Worm (Caenorhabditis elegans) whole organism, L4/young adult: Measurements from ENCODE around the gene mrpl-53.

ENCODE experiments used
- W03F9.2 ChIP-seq: fragments of 150-350 bp; optimal IDR thresholded peaks from 2 replicates; lab custom pipeline; 2014; ENCODE audit warnings: missing biosample characterization, missing genetic modification characterization
- dao-5 ChIP-seq: sonication (generic microtip); optimal IDR thresholded peaks from 2 replicates; lab custom pipeline; 2016; ENCODE audit warnings: missing genotype, missing genetic modification characterization, moderate library complexity, missing compliant biosample characterization
- him-1 ChIP-seq: sonication (generic microtip); optimal IDR thresholded peaks from 2 replicates; lab custom pipeline; 2016; ENCODE audit warnings: missing genotype, missing genetic modification reagents, missing genetic modification characterization, missing compliant biosample characterization

The mrpl-53 gene

ce11 chrII:9575670-9576069, 21.8 kb upstream of the mrpl-53 start, which contains the start of gene exc-7:
TSS of gene exc-7 (plus strand) at chrII:9575970.
- TF ChIP-seq W03F9.2 (tag; lab: Kevin White, UChicago) = no peak

- TF ChIP-seq W03F9.2 (tag; lab: Kevin White, UChicago) = no peak
- TF ChIP-seq him-1 (tag; lab: Kevin White, UChicago) = no peak
Observed at ce11 chrII:9576707-9577106, 20.7 kb upstream of the mrpl-53 start.

- TF ChIP-seq him-1 (tag; lab: Kevin White, UChicago) (no peak), dao-5 (tag; lab: Kevin White, UChicago) (no peak), W03F9.2 (tag; lab: Kevin White, UChicago) (no peak)
Observed at ce11 chrII:9577630-9578029, 19.8 kb upstream of the mrpl-53 start.

ce11 chrII:9583461-9583860, 14.0 kb upstream of the mrpl-53 start, which contains the start of gene wee-1.1:
TSS of gene wee-1.1 (minus strand) at chrII:9583561.
- TF ChIP-seq W03F9.2 (tag; lab: Kevin White, UChicago) = no peak
- no peak for TF ChIP-seq dao-5 (tag; lab: Kevin White, UChicago)
- no peak for TF ChIP-seq him-1 (tag; lab: Kevin White, UChicago)

ce11 chrII:9586734-9587209, 10.7 kb upstream of the mrpl-53 start, which contains the start of gene ugt-58:
TSS of gene ugt-58 (minus strand) at chrII:9586784.
- no peak for TF ChIP-seq W03F9.2 (tag; lab: Kevin White, UChicago)
- TF ChIP-seq him-1 (tag; lab: Kevin White, UChicago) = no peak
- no peak for TF ChIP-seq dao-5 (tag; lab: Kevin White, UChicago)

- TF ChIP-seq him-1 (tag; lab: Kevin White, UChicago) = no peak
- TF ChIP-seq dao-5 (tag; lab: Kevin White, UChicago) = no peak
- no peak for TF ChIP-seq W03F9.2 (tag; lab: Kevin White, UChicago)
Observed at ce11 chrII:9589667-9590066, 7.8 kb upstream of the mrpl-53 start, which contains the start of gene eral-1. TSS of gene eral-1 (minus strand) at chrII:9589767.

ce11 chrII:9591071-9591470, 6.4 kb upstream of the mrpl-53 start, which contains the start of the genes E02H1.1 and tag-124:
TSS of gene E02H1.1 (minus strand) at chrII:9591164.
TSS of gene tag-124 (plus strand) at chrII:9591292.
- TF ChIP-seq W03F9.2 (tag; lab: Kevin White, UChicago) = peak; percentile 55
- TF ChIP-seq dao-5 (tag; lab: Kevin White, UChicago) = no peak

- TF ChIP-seq W03F9.2 (tag; lab: Kevin White, UChicago) (no peak), dao-5 (tag; lab: Kevin White, UChicago) (no peak), him-1 (tag; lab: Kevin White, UChicago) (no peak)
Observed at ce11 chrII:9592737-9593136, 4.7 kb upstream of the mrpl-53 start, which contains the start of gene parp-2. TSS of gene parp-2 (plus strand) at chrII:9593037.

- TF ChIP-seq dao-5 (tag; lab: Kevin White, UChicago) = no peak
- TF ChIP-seq W03F9.2 (tag; lab: Kevin White, UChicago) = no peak
- no peak for TF ChIP-seq him-1 (tag; lab: Kevin White, UChicago)
Observed at ce11 chrII:9594924-9595323, 2.5 kb upstream of the mrpl-53 start, which contains the start of gene E02H1.5. TSS of gene E02H1.5 (plus strand) at chrII:9595224.

- TF ChIP-seq him-1 (tag; lab: Kevin White, UChicago) (no peak), dao-5 (tag; lab: Kevin White, UChicago) (no peak), W03F9.2 (tag; lab: Kevin White, UChicago) (no peak)
Observed at ce11 chrII:9596401-9596800, 1.0 kb upstream of the mrpl-53 start, which contains the start of gene E02H1.6. TSS of gene E02H1.6 (plus strand) at chrII:9596701.

- TF ChIP-seq dao-5 (tag; lab: Kevin White, UChicago) (no peak), W03F9.2 (tag; lab: Kevin White, UChicago) (no peak), him-1 (tag; lab: Kevin White, UChicago) (no peak)
Observed at ce11 chrII:9600022-9600722, 2.8 kb downstream of the mrpl-53 start.

- TF ChIP-seq W03F9.2 (tag; lab: Kevin White, UChicago) (peak; percentile 29), him-1 (tag; lab: Kevin White, UChicago) (no peak)
Observed at ce11 chrII:9601069-9601468, 3.6 kb downstream of the mrpl-53 start.

- TF ChIP-seq him-1 (tag; lab: Kevin White, UChicago) (no peak), W03F9.2 (tag; lab: Kevin White, UChicago) (no peak), dao-5 (tag; lab: Kevin White, UChicago) (no peak)
Observed at ce11 chrII:9601679-9602078, 4.3 kb downstream of the mrpl-53 start.

- TF ChIP-seq dao-5 (tag; lab: Kevin White, UChicago) (no peak), him-1 (tag; lab: Kevin White, UChicago) (no peak), W03F9.2 (tag; lab: Kevin White, UChicago) (no peak)
Observed at ce11 chrII:9602566-9602965, 5.1 kb downstream of the mrpl-53 start.
